Fruit fly (Drosophila melanogaster): ENCODE data around the gene spo.

spo gene

DNA sequence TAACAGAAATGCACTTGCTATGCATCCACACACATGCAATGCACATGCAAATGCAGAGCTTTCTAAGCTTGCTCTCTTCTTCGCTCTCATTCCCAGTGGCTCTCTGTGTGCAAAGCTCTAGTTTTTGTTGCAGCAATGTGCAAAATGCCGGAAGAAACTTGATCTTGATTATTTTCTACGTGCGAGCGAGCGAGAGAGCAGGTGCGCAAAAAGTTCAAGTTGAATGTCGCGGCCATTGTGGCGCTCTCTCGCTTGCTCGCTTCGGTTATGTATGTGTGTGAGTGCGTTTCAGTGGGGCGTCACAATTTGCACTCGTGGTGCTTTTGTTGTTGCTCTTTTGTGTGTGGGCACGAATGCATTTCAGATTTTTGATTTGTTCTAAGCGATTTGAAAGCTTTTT lies 18.2 kb upstream of the spo start:
- TF ChIP-seq CG12605 (GFP tag; IDR thresholded peaks at IDR 0.05) (no peak), CG17806 (tag; optimal IDR thresholded peaks at IDR 0.05) (no peak), CG32121 (GFP tag; IDR thresholded peaks at IDR 0.05) (peak; percentile 55), CG10348 (GFP tag; IDR thresholded peaks at IDR 0.05) (no peak), fd96Ca (GFP tag; IDR thresholded peaks at IDR 0.05) (no peak; the same call in 2 of the 3 replicates), CG13204 (GFP tag; optimal IDR thresholded peaks at IDR 0.05) (no peak), CG8159 (tag; optimal IDR thresholded peaks at IDR 0.05) (no peak), D1 (tag; optimal IDR thresholded peaks at IDR 0.05) (no peak), gl (tag; optimal IDR thresholded peaks at IDR 0.05) (no peak), CG4496 (GFP tag; IDR thresholded peaks at IDR 0.05) (0 out of 3 replicates have a peak, but pooled peaks have one; percentile 10), CG8301 (tag; optimal IDR thresholded peaks at IDR 0.05) (no peak), EcR (GFP tag; optimal IDR thresholded peaks at IDR 0.05) (peak; percentile 91), rn (GFP tag; IDR thresholded peaks at IDR 0.05) (no peak), Pif1A (GFP tag; optimal IDR thresholded peaks at IDR 0.05) (no peak), CG14655 (GFP tag; optimal IDR thresholded peaks at IDR 0.05) (no peak)

DNA sequence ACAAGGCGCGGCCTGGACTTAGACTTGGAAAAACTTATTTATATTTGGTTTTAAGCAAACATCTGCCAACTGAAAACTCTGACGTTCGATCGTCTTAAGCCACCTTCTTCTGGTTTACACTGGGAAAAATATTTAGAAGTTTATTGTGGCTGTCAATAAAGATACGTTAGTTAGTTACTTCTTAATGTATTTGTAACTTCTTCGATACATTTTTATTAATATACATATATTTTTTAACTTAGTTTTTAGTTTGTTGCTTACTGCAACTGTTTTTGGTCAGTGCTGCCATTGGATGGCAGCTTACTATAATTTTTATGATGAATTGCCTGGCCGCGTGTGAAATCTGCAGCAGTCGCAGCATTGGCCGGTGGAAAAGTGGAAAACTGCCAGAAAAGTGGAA lies 17.1 kb upstream of the spo start:
- TF ChIP-seq CG13204 (GFP tag; optimal IDR thresholded peaks at IDR 0.05) (no peak), Ets98B (GFP tag; IDR thresholded peaks at IDR 0.05) (peak; percentile 60), Snoo (tag; optimal IDR thresholded peaks at IDR 0.05) (no peak), rn (GFP tag; IDR thresholded peaks at IDR 0.05) (no peak), EcR (GFP tag; optimal IDR thresholded peaks at IDR 0.05) (no peak), CG32121 (GFP tag; IDR thresholded peaks at IDR 0.05) (peak; percentile 58), CG15710 (tag; optimal IDR thresholded peaks at IDR 0.05) (no peak), gl (tag; optimal IDR thresholded peaks at IDR 0.05) (no peak), CG4496 (GFP tag; IDR thresholded peaks at IDR 0.05) (0 out of 3 replicates have a peak, but pooled peaks have one; percentile 51), CG8159 (tag; optimal IDR thresholded peaks at IDR 0.05) (no peak), CG8301 (tag; optimal IDR thresholded peaks at IDR 0.05) (peak; percentile 75)

DNA sequence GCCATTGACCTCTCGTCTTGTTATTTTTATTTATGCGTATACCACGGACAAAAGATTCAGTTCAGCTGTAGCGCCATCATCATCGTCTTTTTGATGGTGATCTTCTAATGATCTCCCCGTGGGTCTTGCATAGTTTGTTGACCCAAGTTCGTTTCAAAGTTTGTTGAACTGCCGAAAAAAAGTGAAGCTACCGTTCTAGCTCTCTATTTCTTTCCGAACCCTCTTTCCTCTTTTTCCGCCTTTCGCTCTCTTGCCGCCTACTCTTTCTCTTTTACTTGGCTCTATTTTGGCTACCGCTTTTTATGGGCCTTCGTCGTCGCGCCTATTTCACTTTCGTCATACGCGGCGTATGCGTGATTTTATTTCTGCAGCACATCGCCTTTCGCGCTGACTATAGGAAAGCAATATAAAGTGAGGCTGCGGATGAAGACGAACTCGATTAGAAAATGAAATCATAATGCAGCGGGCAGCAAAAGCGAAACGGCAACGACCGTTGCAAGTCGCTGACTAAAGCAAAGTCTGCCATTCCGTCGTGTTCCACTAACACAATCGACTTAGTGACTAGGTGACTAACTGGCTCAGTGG lies 16.5 kb upstream of the spo start:
- TF ChIP-seq CG17806 (tag; optimal IDR thresholded peaks at IDR 0.05), result no peak
- TF ChIP-seq CG15710 (tag; optimal IDR thresholded peaks at IDR 0.05), result no peak
- no peak for TF ChIP-seq Pif1A (GFP tag; optimal IDR thresholded peaks at IDR 0.05)
- no peak for TF ChIP-seq D1 (tag; optimal IDR thresholded peaks at IDR 0.05)
- no peak for TF ChIP-seq CG32121 (GFP tag; IDR thresholded peaks at IDR 0.05)

DNA sequence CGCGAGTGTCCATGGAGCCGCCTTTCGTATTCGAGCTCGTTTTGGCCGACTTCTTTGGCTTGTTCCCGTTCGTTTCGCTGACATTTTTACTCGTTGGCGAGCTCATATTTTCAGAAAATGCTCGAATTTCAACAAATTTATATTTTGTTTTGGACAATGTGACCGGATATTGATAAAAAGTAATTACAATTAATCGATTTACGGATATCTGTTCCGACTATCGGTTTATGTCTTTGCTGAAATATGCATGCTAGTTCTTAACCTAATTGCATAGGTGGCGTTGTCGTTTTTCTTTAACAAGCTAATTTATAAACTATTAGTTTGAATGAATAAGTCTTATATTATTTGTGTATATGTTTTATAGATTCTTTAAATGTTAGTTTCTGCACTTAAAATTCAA lies 15.8 kb upstream of the spo start, which contains the start of gene Eaf6:
TSS of gene Eaf6 (minus strand) at position 173 of the 400 bp plus-strand sequence.
- TF ChIP-seq CG17806 (tag; optimal IDR thresholded peaks at IDR 0.05), result no peak
- TF ChIP-seq EcR (GFP tag; optimal IDR thresholded peaks at IDR 0.05), result peak; percentile 13
- TF ChIP-seq CG10348 (GFP tag; IDR thresholded peaks at IDR 0.05), result no peak

DNA sequence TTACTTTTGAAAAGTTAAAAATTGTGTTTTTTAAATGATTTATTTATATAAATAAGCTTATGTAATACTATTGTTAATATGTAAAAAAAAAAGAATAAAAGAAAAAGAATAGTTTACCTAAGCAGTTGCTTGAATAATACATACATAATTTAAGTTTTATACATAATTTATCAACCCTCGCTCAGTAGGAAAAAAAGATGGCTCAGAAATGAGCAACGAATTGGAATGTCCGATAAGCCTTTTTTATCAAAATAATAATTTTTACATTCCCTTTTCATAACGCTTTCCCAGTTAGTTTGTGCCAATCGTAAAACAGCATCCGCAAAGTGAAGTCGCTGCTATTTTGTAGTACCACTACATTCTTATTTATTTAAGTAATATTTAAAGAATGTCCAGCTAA lies 12.1 kb upstream of the spo start, which contains the start of gene mthl2:
TSS of gene mthl2 (plus strand) at position 301 of the 400 bp plus-strand sequence.
- no peak for TF ChIP-seq CG8301 (tag; optimal IDR thresholded peaks at IDR 0.05)
- TF ChIP-seq CG14655 (GFP tag; optimal IDR thresholded peaks at IDR 0.05), result no peak
- TF ChIP-seq CG32121 (GFP tag; IDR thresholded peaks at IDR 0.05), result no peak

DNA sequence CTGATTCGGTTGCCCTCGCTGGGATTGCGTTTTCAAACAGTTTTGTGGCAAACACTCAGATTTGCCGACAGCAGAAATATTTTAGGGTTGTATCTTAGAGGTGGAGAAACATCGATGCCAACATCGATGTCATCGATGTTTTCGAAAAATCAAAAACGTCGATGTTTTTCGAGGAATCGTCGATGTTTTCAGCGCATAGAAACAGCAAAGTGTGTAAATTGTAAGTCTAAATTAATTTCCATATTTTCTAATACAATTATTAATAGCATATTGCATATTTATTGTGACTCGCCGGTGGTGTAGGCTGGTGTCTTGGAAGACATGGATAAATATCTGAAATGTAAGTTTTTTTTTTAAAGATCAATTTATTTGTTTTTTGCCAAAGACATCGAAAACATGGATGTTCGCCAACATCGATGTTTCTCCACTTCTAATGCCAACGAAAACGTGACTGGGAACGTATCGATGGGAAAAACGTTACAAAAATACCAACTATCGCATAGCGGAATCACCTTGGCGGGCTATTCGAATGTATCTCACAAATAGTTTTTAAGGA lies 11.6 kb upstream of the spo start, which contains the start of gene TM9SF3:
TSS of gene TM9SF3 (minus strand) at position 120 of the 556 bp plus-strand sequence.
- TF ChIP-seq rn (GFP tag; IDR thresholded peaks at IDR 0.05) (no peak), D1 (tag; optimal IDR thresholded peaks at IDR 0.05) (no peak), CG15710 (tag; optimal IDR thresholded peaks at IDR 0.05) (no peak), CG12605 (GFP tag; IDR thresholded peaks at IDR 0.05) (no peak), CG8159 (tag; optimal IDR thresholded peaks at IDR 0.05) (no peak), Pif1A (GFP tag; optimal IDR thresholded peaks at IDR 0.05) (no peak), CG10348 (GFP tag; IDR thresholded peaks at IDR 0.05) (no peak), CG13204 (GFP tag; optimal IDR thresholded peaks at IDR 0.05) (no peak), CG14655 (GFP tag; optimal IDR thresholded peaks at IDR 0.05) (no peak), CG32121 (GFP tag; IDR thresholded peaks at IDR 0.05) (no peak), CG8301 (tag; optimal IDR thresholded peaks at IDR 0.05) (no peak), Pif1B (GFP tag; optimal IDR thresholded peaks at IDR 0.05) (no peak), Snoo (tag; optimal IDR thresholded peaks at IDR 0.05) (no peak), EcR (GFP tag; optimal IDR thresholded peaks at IDR 0.05) (no peak), CG17806 (tag; optimal IDR thresholded peaks at IDR 0.05) (no peak), CG9948 (tag; optimal IDR thresholded peaks at IDR 0.05) (no peak), CG34367 (tag; optimal IDR thresholded peaks at IDR 0.05) (no peak), gl (tag; optimal IDR thresholded peaks at IDR 0.05) (no peak)

DNA sequence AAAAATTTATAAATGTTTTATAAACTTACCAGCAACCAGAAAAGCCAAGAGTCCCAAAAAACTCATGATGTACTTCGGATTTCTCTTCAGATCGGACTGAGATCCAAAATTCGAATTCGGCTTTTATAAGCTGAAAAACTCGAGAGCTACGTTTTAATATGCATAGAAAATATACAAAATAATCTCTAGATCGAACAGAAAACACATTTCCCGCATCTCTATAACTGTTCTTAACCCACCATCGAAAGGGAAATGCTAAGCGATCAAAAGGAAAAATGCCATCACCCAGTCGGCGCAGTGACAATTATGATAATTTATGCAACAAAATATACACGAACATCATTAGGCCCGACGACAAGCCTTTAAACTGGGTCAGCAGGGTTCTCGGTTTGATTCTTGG lies 7.2 kb upstream of the spo start, which contains the start of gene CG10591:
TSS of gene CG10591 (minus strand) at position 101 of the 400 bp plus-strand sequence.
- no peak for TF ChIP-seq CG13204 (GFP tag; optimal IDR thresholded peaks at IDR 0.05)
- TF ChIP-seq CG8159 (tag; optimal IDR thresholded peaks at IDR 0.05), result no peak
- TF ChIP-seq CG10348 (GFP tag; IDR thresholded peaks at IDR 0.05), result no peak
- no peak for TF ChIP-seq CG32121 (GFP tag; IDR thresholded peaks at IDR 0.05)
- TF ChIP-seq D1 (tag; optimal IDR thresholded peaks at IDR 0.05), result no peak
- TF ChIP-seq gl (tag; optimal IDR thresholded peaks at IDR 0.05), result no peak
- TF ChIP-seq CG14655 (GFP tag; optimal IDR thresholded peaks at IDR 0.05), result no peak
- no peak for TF ChIP-seq CG17806 (tag; optimal IDR thresholded peaks at IDR 0.05)
- TF ChIP-seq CG4496 (GFP tag; IDR thresholded peaks at IDR 0.05), result no peak
- no peak for TF ChIP-seq CG34367 (tag; optimal IDR thresholded peaks at IDR 0.05)
- TF ChIP-seq rn (GFP tag; IDR thresholded peaks at IDR 0.05), result no peak
- TF ChIP-seq EcR (GFP tag; optimal IDR thresholded peaks at IDR 0.05), result no peak
- no peak for TF ChIP-seq Ets98B (GFP tag; IDR thresholded peaks at IDR 0.05)
- no peak for TF ChIP-seq CG15710 (tag; optimal IDR thresholded peaks at IDR 0.05)
- TF ChIP-seq CG9948 (tag; optimal IDR thresholded peaks at IDR 0.05), result no peak
- TF ChIP-seq CG12605 (GFP tag; IDR thresholded peaks at IDR 0.05), result no peak
